Worm (Caenorhabditis elegans) whole organism, L1 larva: ENCODE measurements around the gene F57A8.1.

Source experiments
- C34B4.2 ChIP-seq: sonication (generic microtip); optimal IDR thresholded peaks from 2 replicates; lab custom pipeline; 2017; ENCODE audit warnings: mild to moderate bottlenecking, missing genetic modification characterization, missing compliant biosample characterization
- F16B12.6 ChIP-seq: fragments of 150-350 bp; optimal IDR thresholded peaks from 2 replicates; lab custom pipeline; 2014; ENCODE audit warnings: missing biosample characterization, missing genetic modification characterization
- Y116A8C.19 ChIP-seq: sonication (generic microtip); optimal IDR thresholded peaks from 2 replicates; lab custom pipeline; 2016; ENCODE audit warnings: missing compliant biosample characterization, missing genetic modification characterization, borderline replicate concordance
- alr-1 ChIP-seq: fragments of 200-800 bp; sonication (Bioruptor generic); optimal IDR thresholded peaks from 2 replicates; lab custom pipeline; 2018; ENCODE audit warnings: borderline replicate concordance, mild to moderate bottlenecking, missing genetic modification characterization, missing compliant biosample characterization
- ama-1 ChIP-seq: fragments of 150-350 bp; optimal IDR thresholded peaks from 2 replicates; lab custom pipeline; 2014
- blmp-1 ChIP-seq: fragments of 150-350 bp; optimal IDR thresholded peaks from 2 replicates; lab custom pipeline; 2014; ENCODE audit warnings: missing biosample characterization, missing genetic modification characterization
- ceh-63 ChIP-seq: fragments of 200-800 bp; sonication (Bioruptor generic); optimal IDR thresholded peaks from 2 replicates; lab custom pipeline; 2018; ENCODE audit warnings: mild to moderate bottlenecking, missing genetic modification characterization, missing compliant biosample characterization
- ceh-82 ChIP-seq, 3 experiments: fragments of 150-350 bp in 1 of 3; sonication (generic microtip) in 2 of 3; optimal IDR thresholded peaks; 2 replicates each; lab custom pipeline; 2014 to 2017; ENCODE audit warnings: missing biosample characterization in 3 of 3, missing genetic modification characterization in 3 of 3
- dpl-1 ChIP-seq, 3 experiments: fragments of 150-350 bp in 2 of 3; sonication (generic microtip) in 1 of 3; optimal IDR thresholded peaks; 2 replicates each; lab custom pipeline; 2014 to 2017; ENCODE audit warnings: missing biosample characterization in 3 of 3, missing genetic modification characterization in 3 of 3, missing genetic modification reagents in 3 of 3
- dsc-1 ChIP-seq: sonication (generic microtip); optimal IDR thresholded peaks from 2 replicates; lab custom pipeline; 2016; ENCODE audit warnings: mild to moderate bottlenecking, missing genetic modification characterization, missing compliant biosample characterization
- efl-1 ChIP-seq, 4 experiments: fragments of 150-350 bp; optimal IDR thresholded peaks in 3 of 4; peaks in 1 of 4; 1 replicate in 1 of 4; 2 replicates in 3 of 4; lab custom pipeline; 2014; ENCODE audit warnings: missing biosample characterization in 2 of 4, missing genetic modification characterization in 2 of 4, missing genetic modification reagents in 2 of 4
- egl-13 ChIP-seq: sonication (generic microtip); optimal IDR thresholded peaks from 2 replicates; lab custom pipeline; 2016; ENCODE audit warnings: missing genotype, missing genetic modification reagents, missing genetic modification characterization, missing compliant biosample characterization
- egl-27 ChIP-seq, 2 experiments: fragments of 150-350 bp in 1 of 2; sonication (generic microtip); optimal IDR thresholded peaks; 3 replicates each; lab custom pipeline; 2017 to 2018; ENCODE audit warnings: missing biosample characterization in 2 of 2, missing genetic modification characterization in 2 of 2, missing genetic modification reagents in 2 of 2
- ets-5 ChIP-seq: fragments of 200-800 bp; sonication (Bioruptor generic); IDR thresholded peaks from 2 replicates; pipeline ENCODE4 v1.3.6; 2022; ENCODE audit warnings: missing genetic modification characterization, missing compliant biosample characterization
- fkh-10 ChIP-seq: sonication (generic microtip); optimal IDR thresholded peaks from 2 replicates; lab custom pipeline; 2017; ENCODE audit warnings: missing biosample characterization, missing genetic modification reagents, missing genetic modification characterization
- fkh-4 ChIP-seq: sonication (generic microtip); optimal IDR thresholded peaks from 2 replicates; lab custom pipeline; 2016; ENCODE audit warnings: missing compliant biosample characterization, missing genetic modification characterization, borderline replicate concordance
- fkh-8 ChIP-seq: sonication (generic microtip); optimal IDR thresholded peaks from 2 replicates; lab custom pipeline; 2016; ENCODE audit warnings: mild to moderate bottlenecking, missing genetic modification characterization, missing compliant biosample characterization
- fos-1 ChIP-seq: fragments of 150-350 bp; optimal IDR thresholded peaks from 2 replicates; lab custom pipeline; 2014; ENCODE audit warnings: missing biosample characterization, missing genetic modification characterization
- irx-1 ChIP-seq: sonication (generic microtip); optimal IDR thresholded peaks from 2 replicates; lab custom pipeline; 2016; ENCODE audit warnings: missing genetic modification characterization, missing compliant biosample characterization
- isw-1 ChIP-seq: fragments of 200-800 bp; sonication (Bioruptor generic); IDR thresholded peaks from 2 replicates; pipeline ENCODE4 v1.3.6; 2022; ENCODE audit warnings: missing genetic modification characterization, missing compliant biosample characterization
- lin-14 ChIP-seq: fragments of 200-800 bp; sonication (Bioruptor generic); optimal IDR thresholded peaks from 2 replicates; lab custom pipeline; 2018; ENCODE audit warnings: mild to moderate bottlenecking, missing genetic modification characterization, moderate library complexity, missing compliant biosample characterization
- lin-15B ChIP-seq: fragments of 150-350 bp; sonication (generic microtip); optimal IDR thresholded peaks from 3 replicates; lab custom pipeline; 2014; ENCODE audit warnings: missing biosample characterization, missing genetic modification characterization
- lin-35 ChIP-seq, 2 experiments: fragments of 150-350 bp; optimal IDR thresholded peaks; 2 replicates each; lab custom pipeline; 2014; ENCODE audit warnings: missing biosample characterization in 2 of 2, missing genetic modification characterization in 2 of 2, missing genetic modification reagents in 2 of 2
- lin-39 ChIP-seq: fragments of 150-350 bp; optimal IDR thresholded peaks from 2 replicates; lab custom pipeline; 2014; ENCODE audit warnings: missing biosample characterization, missing genetic modification reagents, missing genetic modification characterization
- lir-3 ChIP-seq: sonication (generic microtip); optimal IDR thresholded peaks from 2 replicates; lab custom pipeline; 2016; ENCODE audit warnings: mild to moderate bottlenecking, missing genetic modification characterization, moderate library complexity, missing compliant biosample characterization; ENCODE audit not compliant: poor library complexity
- mab-9 ChIP-seq: fragments of 200-800 bp; sonication (Bioruptor generic); IDR thresholded peaks from 2 replicates; pipeline ENCODE4 v1.3.6; 2022; ENCODE audit warnings: missing genetic modification reagents, missing genetic modification characterization, missing compliant biosample characterization
- mef-2 ChIP-seq: fragments of 150-350 bp; optimal IDR thresholded peaks from 2 replicates; lab custom pipeline; 2014; ENCODE audit warnings: missing biosample characterization, missing genetic modification characterization
- mep-1 ChIP-seq: fragments of 150-350 bp; optimal IDR thresholded peaks from 2 replicates; lab custom pipeline; 2014; ENCODE audit warnings: missing biosample characterization, missing genetic modification characterization
- nhr-11 ChIP-seq: fragments of 150-350 bp; optimal IDR thresholded peaks from 2 replicates; lab custom pipeline; 2014; ENCODE audit warnings: missing biosample characterization, missing genetic modification characterization
- nhr-19 ChIP-seq: fragments of 200-800 bp; sonication (Bioruptor generic); conservative IDR thresholded peaks from 2 replicates; pipeline ENCODE4 v1.3.6; 2022; ENCODE audit warnings: missing genetic modification characterization, missing compliant biosample characterization
- nhr-20 ChIP-seq: sonication (generic microtip); optimal IDR thresholded peaks from 2 replicates; lab custom pipeline; 2016; ENCODE audit warnings: mild to moderate bottlenecking, missing genetic modification characterization, missing compliant biosample characterization
- nhr-28 ChIP-seq: fragments of 150-350 bp; optimal IDR thresholded peaks from 2 replicates; lab custom pipeline; 2014; ENCODE audit warnings: missing biosample characterization, missing genetic modification characterization
- nhr-47 ChIP-seq: sonication (generic microtip); optimal IDR thresholded peaks from 2 replicates; lab custom pipeline; 2016; ENCODE audit warnings: mild to moderate bottlenecking, missing genetic modification characterization, moderate library complexity, missing compliant biosample characterization
- nhr-76 ChIP-seq: sonication (generic microtip); optimal IDR thresholded peaks from 2 replicates; lab custom pipeline; 2017; ENCODE audit warnings: missing biosample characterization, missing genetic modification characterization
- nhr-84 ChIP-seq: sonication (generic microtip); optimal IDR thresholded peaks from 2 replicates; lab custom pipeline; 2017; ENCODE audit warnings: missing biosample characterization, missing genetic modification characterization
- nhr-90 ChIP-seq: sonication (generic microtip); optimal IDR thresholded peaks from 2 replicates; lab custom pipeline; 2016; ENCODE audit warnings: mild to moderate bottlenecking, missing genetic modification characterization, missing compliant biosample characterization; ENCODE audit not compliant: poor library complexity
- pqm-1 ChIP-seq: sonication (generic microtip); optimal IDR thresholded peaks from 3 replicates; lab custom pipeline; 2017; ENCODE audit warnings: missing biosample characterization, missing genetic modification characterization
- snpc-4 ChIP-seq: fragments of 150-350 bp; optimal IDR thresholded peaks from 2 replicates; lab custom pipeline; 2014; ENCODE audit warnings: missing biosample characterization, missing genetic modification characterization
- sox-4 ChIP-seq: sonication (generic microtip); optimal IDR thresholded peaks from 2 replicates; lab custom pipeline; 2016; ENCODE audit warnings: missing genetic modification characterization, missing compliant biosample characterization
- sptf-1 ChIP-seq: fragments of 150-350 bp; optimal IDR thresholded peaks from 2 replicates; lab custom pipeline; 2014; ENCODE audit warnings: missing biosample characterization, missing genetic modification characterization
- sup-37 ChIP-seq: fragments of 200-800 bp; sonication (Bioruptor generic); optimal IDR thresholded peaks from 2 replicates; lab custom pipeline; 2018; ENCODE audit warnings: mild to moderate bottlenecking, missing genetic modification characterization, missing compliant biosample characterization
- swsn-7 ChIP-seq: sonication (generic microtip); optimal IDR thresholded peaks from 2 replicates; lab custom pipeline; 2016; ENCODE audit warnings: missing genetic modification characterization, missing compliant biosample characterization
- tlp-1 ChIP-seq: fragments of 150-350 bp; optimal IDR thresholded peaks from 2 replicates; lab custom pipeline; 2014; ENCODE audit warnings: missing biosample characterization, missing genetic modification characterization
- unc-30 ChIP-seq: sonication (generic microtip); optimal IDR thresholded peaks from 2 replicates; lab custom pipeline; 2017; ENCODE audit warnings: missing biosample characterization, missing genetic modification characterization
- unc-86 ChIP-seq: sonication (generic microtip); optimal IDR thresholded peaks from 2 replicates; lab custom pipeline; 2016; ENCODE audit warnings: missing genetic modification characterization, missing compliant biosample characterization
- unc-98 ChIP-seq: fragments of 200-800 bp; sonication (Bioruptor generic); IDR thresholded peaks from 2 replicates; pipeline ENCODE4 v1.3.6; 2022; ENCODE audit warnings: missing genetic modification characterization, missing compliant biosample characterization
- vab-15 ChIP-seq: sonication (generic microtip); optimal IDR thresholded peaks from 2 replicates; lab custom pipeline; 2017; ENCODE audit warnings: missing genotype, mild to moderate bottlenecking, missing genetic modification characterization, missing compliant biosample characterization
- xbp-1 ChIP-seq: sonication (generic microtip); optimal IDR thresholded peaks from 2 replicates; lab custom pipeline; 2016; ENCODE audit warnings: missing genetic modification characterization, missing compliant biosample characterization
- zip-4 ChIP-seq: fragments of 200-800 bp; sonication (Bioruptor generic); optimal IDR thresholded peaks from 2 replicates; lab custom pipeline; 2018; ENCODE audit warnings: mild to moderate bottlenecking, missing genetic modification characterization, moderate library complexity, missing compliant biosample characterization

F57A8.1 gene

ce11 chrV:10039837-10040236 is 2.7 kb downstream of the F57A8.1 start (continued):
- peak; percentile 79 for TF ChIP-seq lin-14 (GFP tag; lab: Kevin White, UChicago)
- TF ChIP-seq fkh-8 (tag; lab: Kevin White, UChicago): peak; percentile 31
- peak; percentile 66 for TF ChIP-seq swsn-7
- TF ChIP-seq sox-4 (tag; lab: Kevin White, UChicago): no peak
- TF ChIP-seq alr-1 (tag; lab: Kevin White, UChicago): no peak
- TF ChIP-seq nhr-84 (tag; lab: Kevin White, UChicago): no peak
- peak; percentile 48 for TF ChIP-seq nhr-19 (GFP tag; lab: Robert Waterston, UW)
- no peak for TF ChIP-seq vab-15
- peak; percentile 51 for TF ChIP-seq fos-1 (tag; lab: Kevin White, UChicago)
- TF ChIP-seq unc-30: no peak
- no peak for TF ChIP-seq snpc-4 (tag; lab: Kevin White, UChicago)
- TF ChIP-seq ceh-82 (tag; optimal IDR thresholded peaks at IDR 0.05; lab: Kevin White, UChicago): peak; percentile 56 to 61 (median 57)
- TF ChIP-seq sup-37: no peak
- peak in 1 of 2 experiments; percentile 34 for TF ChIP-seq egl-27 (tag; optimal IDR thresholded peaks at IDR 0.05; lab: Kevin White, UChicago)
- TF ChIP-seq nhr-28 (tag; lab: Kevin White, UChicago): no peak
- TF ChIP-seq lir-3: no peak
- no peak for TF ChIP-seq fkh-10 (GFP tag; lab: Kevin White, UChicago)
- TF ChIP-seq mep-1 (tag; lab: Kevin White, UChicago): peak; percentile 78
- no peak for TF ChIP-seq unc-98 (GFP tag; lab: Robert Waterston, UW)
- TF ChIP-seq dpl-1 (GFP tag; optimal IDR thresholded peaks at IDR 0.05; lab: Kevin White, UChicago): peak; percentile 4 to 30 (median 7)
- TF ChIP-seq dsc-1: peak; percentile 52
- peak; percentile 2 for TF ChIP-seq F16B12.6
- TF ChIP-seq blmp-1 (tag; lab: Kevin White, UChicago): peak; percentile 91
- TF ChIP-seq nhr-47 (tag; lab: Kevin White, UChicago): peak; percentile 63
- no peak for TF ChIP-seq nhr-76 (tag; lab: Kevin White, UChicago)
- TF ChIP-seq unc-86: peak; percentile 28
- TF ChIP-seq egl-13 (tag; lab: Kevin White, UChicago): peak; percentile 24
- peak; percentile 68 for TF ChIP-seq nhr-90
- TF ChIP-seq, all 84 proteins: peak for 37

- TF ChIP-seq xbp-1 (tag; lab: Kevin White, UChicago) (no peak), lin-39 (no peak), pqm-1 (tag; lab: Kevin White, UChicago) (no peak), fkh-8 (tag; lab: Kevin White, UChicago) (peak; percentile 47), efl-1 (optimal IDR thresholded peaks at IDR 0.05; lab: Kevin White, UChicago) (peak; percentile 1 to 2), efl-1 (GFP tag; optimal IDR thresholded peaks at IDR 0.05 in 1 of 2; lab: Kevin White, UChicago) (no peak), dpl-1 (GFP tag; optimal IDR thresholded peaks at IDR 0.05; lab: Kevin White, UChicago) (no peak), nhr-11 (no peak), C34B4.2 (tag; lab: Kevin White, UChicago) (no peak), ets-5 (GFP tag; lab: Robert Waterston, UW) (no peak), mab-9 (GFP tag; lab: Robert Waterston, UW) (no peak), lin-35 (GFP tag; optimal IDR thresholded peaks at IDR 0.05; lab: Kevin White, UChicago) (peak in 1 of 2 experiments; percentile 4), irx-1 (tag; lab: Kevin White, UChicago) (no peak), swsn-7 (peak; percentile 22), sptf-1 (tag; lab: Kevin White, UChicago) (no peak), lir-3 (no peak), mep-1 (tag; lab: Kevin White, UChicago) (peak; percentile 21), Y116A8C.19 (tag; lab: Kevin White, UChicago) (no peak), ama-1 (lab: Kevin White, UChicago) (no peak), F16B12.6 (no peak), unc-86 (no peak), lin-14 (GFP tag; lab: Kevin White, UChicago) (peak; percentile 68), nhr-20 (tag; lab: Kevin White, UChicago) (peak; percentile 3), egl-27 (tag; optimal IDR thresholded peaks at IDR 0.05; lab: Kevin White, UChicago) (no peak), tlp-1 (tag; lab: Kevin White, UChicago) (no peak), unc-30 (no peak), zip-4 (no peak), nhr-28 (tag; lab: Kevin White, UChicago) (no peak), ceh-82 (tag; optimal IDR thresholded peaks at IDR 0.05; lab: Kevin White, UChicago) (peak in 1 of 3 experiments; percentile 50), ceh-63 (GFP tag; lab: Kevin White, UChicago) (no peak), lin-15B (tag; lab: Kevin White, UChicago) (no peak), blmp-1 (tag; lab: Kevin White, UChicago) (peak; percentile 3), isw-1 (peak; percentile 8; the same call in 1 of the 2 replicates), alr-1 (tag; lab: Kevin White, UChicago) (no peak), fkh-4 (no peak), mef-2 (tag; lab: Kevin White, UChicago) (no peak)
Measured at ce11 chrV:10041484-10041883, 4.3 kb downstream of the F57A8.1 start.
